Fruit fly (Drosophila melanogaster): ENCODE measurements around the gene COX5BL.

DNA sequence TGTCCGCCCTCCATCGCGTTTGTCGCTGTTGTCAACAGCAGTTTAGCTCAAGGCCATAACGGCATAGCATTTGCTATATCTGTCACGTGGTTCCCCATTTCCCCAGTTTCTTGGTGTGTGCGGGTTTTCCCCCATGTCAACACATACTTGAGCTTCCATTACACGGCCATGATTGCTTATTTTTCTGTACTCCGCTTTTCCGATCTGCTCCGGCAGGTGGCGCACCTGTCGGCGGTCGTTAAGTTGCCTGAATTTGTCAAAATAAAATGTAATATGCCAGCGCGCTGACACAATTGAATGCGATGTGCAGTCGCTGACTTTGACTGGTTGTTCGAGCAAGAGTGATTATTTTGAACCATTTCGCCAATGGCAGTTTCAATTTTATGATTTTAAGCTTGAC lies 25.1 kb downstream of the COX5BL start:
- TF ChIP-seq CG10348 (GFP tag; IDR thresholded peaks at IDR 0.05) (no peak), gl (tag; optimal IDR thresholded peaks at IDR 0.05) (no peak)
